Fruit fly (Drosophila melanogaster): ENCODE data around the gene CG2975.

DNA sequence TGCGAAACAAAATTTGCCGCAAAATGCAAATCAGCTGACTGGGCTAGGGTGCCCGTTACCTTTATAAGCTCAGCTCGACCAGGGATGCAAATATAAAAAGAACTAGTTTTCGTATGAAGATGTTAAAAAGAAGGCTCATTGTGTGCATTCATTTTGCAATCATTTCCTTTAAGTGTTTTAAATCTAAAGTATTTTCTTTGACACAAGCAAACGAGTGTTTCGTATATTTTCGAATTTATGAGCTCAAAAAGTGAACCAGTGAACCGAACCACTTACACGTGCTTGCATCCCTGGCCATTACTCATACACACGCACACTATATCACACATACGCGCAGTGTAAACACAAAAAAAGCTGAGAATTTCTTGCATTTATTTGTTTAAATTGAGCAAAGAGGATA lies 38.3 kb downstream of the CG2975 start, which contains the start of the genes Prx6a and Sbat:
- TF ChIP-seq CG8478 (optimal IDR thresholded peaks at IDR 0.05) (no peak), CTCF (optimal IDR thresholded peaks at IDR 0.05) (no peak)
